Fruit fly (Drosophila melanogaster) whole organism, prepupa: ENCODE data around the gene sens-2.

Experiments
- CG10631 ChIP-seq: fragments of 200-800 bp; sonication (Bioruptor generic); optimal IDR thresholded peaks from 2 replicates; lab custom pipeline; 2016; ENCODE audit warnings: missing biosample characterization, missing genetic modification characterization
- CG10669 ChIP-seq: fragments of 200-800 bp; sonication (Bioruptor generic); optimal IDR thresholded peaks from 3 replicates; lab custom pipeline; 2018; ENCODE audit warnings: missing biosample characterization, mild to moderate bottlenecking, missing genetic modification characterization, moderate library complexity
- CG11294 ChIP-seq: fragments of 200-800 bp; sonication (Bioruptor generic); IDR thresholded peaks from 2 replicates; pipeline ENCODE4 v1.3.6; 2022; ENCODE audit warnings: missing biosample characterization, missing genetic modification characterization
- CG11762 ChIP-seq: fragments of 200-800 bp; sonication (Bioruptor generic); optimal IDR thresholded peaks from 3 replicates; lab custom pipeline; 2016; ENCODE audit warnings: missing biosample characterization, missing genetic modification characterization; ENCODE audit not compliant: insufficient read depth
- CG11902 ChIP-seq: fragments of 200-800 bp; sonication (Bioruptor generic); optimal IDR thresholded peaks from 3 replicates; lab custom pipeline; 2016; ENCODE audit warnings: missing biosample characterization, missing genetic modification characterization
- CG15336 ChIP-seq: fragments of 200-800 bp; sonication (Bioruptor generic); IDR thresholded peaks from 2 replicates; pipeline ENCODE4 v1.3.6; 2022; ENCODE audit warnings: missing biosample characterization, missing genetic modification characterization
- CG16779 ChIP-seq: fragments of 200-800 bp; sonication (Bioruptor generic); optimal IDR thresholded peaks from 3 replicates; lab custom pipeline; 2017; ENCODE audit warnings: missing biosample characterization, mild to moderate bottlenecking, missing genetic modification characterization
- CG3032 ChIP-seq: fragments of 200-800 bp; optimal IDR thresholded peaks from 2 replicates; lab custom pipeline; 2019; ENCODE audit warnings: missing biosample characterization, mild to moderate bottlenecking, missing genetic modification characterization, moderate library complexity
- CG31627 ChIP-seq: fragments of 200-800 bp; sonication (Bioruptor generic); optimal IDR thresholded peaks from 3 replicates; lab custom pipeline; 2016; ENCODE audit warnings: missing biosample characterization, missing genetic modification characterization
- CG34406 ChIP-seq: fragments of 200-800 bp; sonication (Bioruptor generic); optimal IDR thresholded peaks from 3 replicates; lab custom pipeline; 2016; ENCODE audit warnings: missing biosample characterization, missing genetic modification characterization
- CG3919 ChIP-seq: fragments of 200-800 bp; sonication (Bioruptor generic); optimal IDR thresholded peaks from 3 replicates; lab custom pipeline; 2016; ENCODE audit warnings: missing biosample characterization, missing genetic modification characterization
- CG4318 ChIP-seq: fragments of 200-800 bp; sonication (Bioruptor generic); optimal IDR thresholded peaks from 3 replicates; lab custom pipeline; 2017; ENCODE audit warnings: missing biosample characterization, mild to moderate bottlenecking, missing genetic modification characterization
- CG6163 ChIP-seq: fragments of 200-800 bp; sonication (Bioruptor generic); IDR thresholded peaks from 3 replicates; pipeline ENCODE4 v1.3.6; 2022; ENCODE audit warnings: missing biosample characterization, missing genetic modification characterization
- CG6276 ChIP-seq: fragments of 200-800 bp; sonication (Bioruptor generic); optimal IDR thresholded peaks from 2 replicates; lab custom pipeline; 2017; ENCODE audit warnings: missing biosample characterization, mild to moderate bottlenecking, missing genetic modification characterization
- CG6792 ChIP-seq: fragments of 200-800 bp; sonication (Bioruptor generic); optimal IDR thresholded peaks from 3 replicates; lab custom pipeline; 2016; ENCODE audit warnings: missing biosample characterization, missing genetic modification characterization
- CG6808 ChIP-seq: fragments of 200-800 bp; sonication (Bioruptor generic); optimal IDR thresholded peaks from 3 replicates; lab custom pipeline; 2017; ENCODE audit warnings: missing biosample characterization, missing genetic modification characterization, mild to moderate bottlenecking, moderate library complexity, missing genetic modification reagents
- CG6854 ChIP-seq: fragments of 200-800 bp; sonication (Bioruptor generic); optimal IDR thresholded peaks from 2 replicates; lab custom pipeline; 2017; ENCODE audit warnings: missing biosample characterization, mild to moderate bottlenecking, missing genetic modification characterization
- CG7368 ChIP-seq: fragments of 200-800 bp; sonication (Bioruptor generic); optimal IDR thresholded peaks from 3 replicates; lab custom pipeline; 2016; ENCODE audit warnings: missing biosample characterization, missing genetic modification characterization
- CG8119 ChIP-seq: fragments of 200-800 bp; sonication (Bioruptor generic); IDR thresholded peaks from 3 replicates; pipeline ENCODE4 v1.3.6; 2022; ENCODE audit warnings: missing biosample characterization, missing genetic modification characterization
- CG8319 ChIP-seq: fragments of 200-800 bp; sonication (Bioruptor generic); optimal IDR thresholded peaks from 3 replicates; lab custom pipeline; 2016; ENCODE audit warnings: missing biosample characterization, missing genetic modification characterization
- CG8632 ChIP-seq: fragments of 200-800 bp; sonication (Bioruptor generic); optimal IDR thresholded peaks from 3 replicates; lab custom pipeline; 2016; ENCODE audit warnings: missing biosample characterization, missing genetic modification characterization
- Eip75B ChIP-seq: fragments of 200-800 bp; sonication (Bioruptor generic); optimal IDR thresholded peaks from 3 replicates; lab custom pipeline; 2016; ENCODE audit warnings: missing biosample characterization, missing genetic modification characterization
- Eip78C ChIP-seq: fragments of 200-800 bp; sonication (Bioruptor generic); peaks from one replicate; lab custom pipeline; 2016; ENCODE audit warnings: missing biosample characterization, missing genetic modification characterization
- Eip93F ChIP-seq: fragments of 200-800 bp; sonication (Bioruptor generic); optimal IDR thresholded peaks from 2 replicates; lab custom pipeline; 2016; ENCODE audit warnings: missing biosample characterization, mild to moderate bottlenecking, missing genetic modification characterization
- Ets21C ChIP-seq: fragments of 200-800 bp; sonication (Bioruptor generic); optimal IDR thresholded peaks from 3 replicates; lab custom pipeline; 2016; ENCODE audit warnings: missing biosample characterization, missing genetic modification characterization
- Ets96B ChIP-seq: fragments of 200-800 bp; optimal IDR thresholded peaks from 2 replicates; lab custom pipeline; 2019; ENCODE audit warnings: missing biosample characterization, mild to moderate bottlenecking, missing genetic modification characterization, moderate library complexity
- Gug ChIP-seq: fragments of 200-800 bp; sonication (Bioruptor generic); IDR thresholded peaks from 2 replicates; pipeline ENCODE4 v1.3.6; 2022; ENCODE audit warnings: missing biosample characterization, missing genetic modification characterization
- Hr39 ChIP-seq: fragments of 200-800 bp; sonication (Bioruptor generic); optimal IDR thresholded peaks from 2 replicates; lab custom pipeline; 2016; ENCODE audit warnings: missing biosample characterization, missing genetic modification characterization
- Lpt ChIP-seq: fragments of 200-800 bp; sonication (Bioruptor generic); optimal IDR thresholded peaks from 3 replicates; lab custom pipeline; 2016; ENCODE audit warnings: missing biosample characterization, missing genetic modification characterization
- Met ChIP-seq: fragments of 200-800 bp; sonication (Bioruptor generic); optimal IDR thresholded peaks from 3 replicates; lab custom pipeline; 2016; ENCODE audit warnings: missing biosample characterization, missing genetic modification characterization
- OdsH ChIP-seq: fragments of 200-800 bp; sonication (Bioruptor generic); optimal IDR thresholded peaks from 3 replicates; lab custom pipeline; 2016; ENCODE audit warnings: missing biosample characterization, missing genetic modification characterization
- Smox ChIP-seq: fragments of 200-800 bp; sonication (Bioruptor generic); optimal IDR thresholded peaks from 3 replicates; lab custom pipeline; 2016; ENCODE audit warnings: missing biosample characterization, missing genetic modification characterization
- Sox14 ChIP-seq: fragments of 200-800 bp; sonication (Bioruptor generic); optimal IDR thresholded peaks from 3 replicates; lab custom pipeline; 2016; ENCODE audit warnings: missing biosample characterization, missing genetic modification characterization
- Sox15 ChIP-seq: fragments of 200-800 bp; sonication (Bioruptor generic); optimal IDR thresholded peaks from 3 replicates; lab custom pipeline; 2016; ENCODE audit warnings: missing biosample characterization, missing genetic modification characterization
- cyc ChIP-seq: fragments of 200-800 bp; sonication (Bioruptor generic); optimal IDR thresholded peaks from 3 replicates; lab custom pipeline; 2016; ENCODE audit warnings: missing biosample characterization, missing genetic modification characterization
- dac ChIP-seq: fragments of 200-800 bp; sonication (Bioruptor generic); optimal IDR thresholded peaks from 2 replicates; lab custom pipeline; 2017; ENCODE audit warnings: missing biosample characterization, mild to moderate bottlenecking, missing genetic modification characterization
- dsx ChIP-seq: fragments of 200-800 bp; optimal IDR thresholded peaks from 3 replicates; lab custom pipeline; 2019; ENCODE audit warnings: missing biosample characterization, mild to moderate bottlenecking, missing genetic modification characterization, moderate library complexity; ENCODE audit not compliant: poor library complexity, severe bottlenecking
- eg ChIP-seq: fragments of 200-800 bp; sonication (Bioruptor generic); IDR thresholded peaks from 3 replicates; pipeline ENCODE4 v1.3.6; 2022; ENCODE audit warnings: missing biosample characterization, missing genetic modification characterization
- esn ChIP-seq: fragments of 200-800 bp; sonication (Bioruptor generic); optimal IDR thresholded peaks from 2 replicates; lab custom pipeline; 2016; ENCODE audit warnings: missing biosample characterization, mild to moderate bottlenecking, missing genetic modification characterization, moderate library complexity
- fkh ChIP-seq: fragments of 200-800 bp; sonication (Bioruptor generic); optimal IDR thresholded peaks from 3 replicates; lab custom pipeline; 2017; ENCODE audit warnings: missing biosample characterization, mild to moderate bottlenecking, missing genetic modification characterization, moderate library complexity
- lz ChIP-seq: fragments of 200-800 bp; sonication (Bioruptor generic); optimal IDR thresholded peaks from 3 replicates; lab custom pipeline; 2016; ENCODE audit warnings: missing biosample characterization, missing genetic modification characterization
- net ChIP-seq: fragments of 200-800 bp; sonication (Bioruptor generic); optimal IDR thresholded peaks from 3 replicates; lab custom pipeline; 2016; ENCODE audit warnings: missing biosample characterization, missing genetic modification characterization
- pdm3 ChIP-seq: fragments of 200-800 bp; sonication (Bioruptor generic); optimal IDR thresholded peaks from 3 replicates; lab custom pipeline; 2016; ENCODE audit warnings: missing biosample characterization, missing genetic modification characterization
- ss ChIP-seq, 2 experiments: fragments of 200-800 bp; sonication (Bioruptor generic); optimal IDR thresholded peaks; 2 replicates in 1 of 2; 3 replicates in 1 of 2; lab custom pipeline; 2017 to 2018; ENCODE audit warnings: mild to moderate bottlenecking in 2 of 2, missing biosample characterization in 2 of 2, missing genetic modification characterization in 2 of 2, moderate library complexity in 1 of 2
- svp ChIP-seq: fragments of 200-800 bp; sonication (Bioruptor generic); peaks from one replicate; lab custom pipeline; 2016; ENCODE audit warnings: missing biosample characterization, missing genetic modification characterization
- topi ChIP-seq: fragments of 200-800 bp; sonication (Bioruptor generic); optimal IDR thresholded peaks from 3 replicates; lab custom pipeline; 2016; ENCODE audit warnings: missing biosample characterization, missing genetic modification characterization
- vri ChIP-seq: fragments of 200-800 bp; sonication (Bioruptor generic); optimal IDR thresholded peaks from 3 replicates; lab custom pipeline; 2016; ENCODE audit warnings: missing biosample characterization, mild to moderate bottlenecking, missing genetic modification characterization

The sens-2 gene

dm6 chr2L:6787973-6788368 lies 33.8 kb upstream of the sens-2 start (continued):
- peak; percentile 51 for TF ChIP-seq CG3032 (tag; lab: Kevin White, UChicago)
- no peak for TF ChIP-seq net (GFP tag; lab: Kevin White, UChicago)

dm6 chr2L:6789358-6789757 lies 32.4 kb upstream of the sens-2 start:
- TF ChIP-seq Gug (GFP tag; lab: Robert Waterston, UW) (no peak), CG6854 (GFP tag; lab: Kevin White, UChicago) (no peak), Eip93F (GFP tag; lab: Kevin White, UChicago) (peak; percentile 86), Hr39 (GFP tag; lab: Kevin White, UChicago) (no peak), Eip75B (GFP tag; lab: Kevin White, UChicago) (peak; percentile 42), svp (GFP tag; lab: Kevin White, UChicago) (peak; percentile 79), CG6808 (peak; percentile 11), Eip78C (GFP tag; lab: Kevin White, UChicago) (peak; percentile 56), CG34406 (GFP tag; lab: Kevin White, UChicago) (no peak), fkh (peak; percentile 80), Ets21C (GFP tag; lab: Kevin White, UChicago) (no peak), vri (GFP tag; lab: Kevin White, UChicago) (peak; percentile 89)

dm6 chr2L:6791845-6792443 lies 29.8 kb upstream of the sens-2 start:
- TF ChIP-seq svp (GFP tag; lab: Kevin White, UChicago) (peak; percentile 28), cyc (GFP tag; lab: Kevin White, UChicago) (no peak), CG11294 (GFP tag; lab: Robert Waterston, UW) (no peak), Gug (GFP tag; lab: Robert Waterston, UW) (no peak), CG34406 (GFP tag; lab: Kevin White, UChicago) (no peak), topi (GFP tag; lab: Kevin White, UChicago) (no peak), dsx (GFP tag; lab: Kevin White, UChicago) (peak; percentile 25), CG6276 (GFP tag; lab: Kevin White, UChicago) (no peak), CG8319 (no peak), CG6163 (GFP tag; lab: Robert Waterston, UW) (0 out of 3 replicates have a peak, but pooled peaks have one; percentile 14), esn (GFP tag; lab: Kevin White, UChicago) (no peak), ss (GFP tag; optimal IDR thresholded peaks at IDR 0.05; lab: Kevin White, UChicago) (no peak), CG10669 (GFP tag; lab: Kevin White, UChicago) (no peak), Lpt (GFP tag; lab: Kevin White, UChicago) (no peak), CG16779 (tag; lab: Kevin White, UChicago) (no peak), CG4318 (no peak), vri (GFP tag; lab: Kevin White, UChicago) (no peak), Eip93F (GFP tag; lab: Kevin White, UChicago) (no peak), fkh (peak; percentile 55), CG10631 (no peak), CG31627 (GFP tag; lab: Kevin White, UChicago) (no peak), Ets96B (tag; lab: Kevin White, UChicago) (no peak), CG3919 (GFP tag; lab: Kevin White, UChicago) (no peak), Sox15 (no peak), dac (no peak), CG6792 (GFP tag; lab: Kevin White, UChicago) (no peak), CG8632 (GFP tag; lab: Kevin White, UChicago) (no peak), Sox14 (no peak), CG6854 (GFP tag; lab: Kevin White, UChicago) (no peak), CG8119 (GFP tag; lab: Robert Waterston, UW) (no peak), CG15336 (GFP tag; lab: Robert Waterston, UW) (no peak), Met (no peak), net (GFP tag; lab: Kevin White, UChicago) (no peak), Eip78C (GFP tag; lab: Kevin White, UChicago) (peak; percentile 5), Hr39 (GFP tag; lab: Kevin White, UChicago) (no peak), OdsH (GFP tag; lab: Kevin White, UChicago) (no peak), lz (no peak), CG11762 (GFP tag; lab: Kevin White, UChicago) (no peak), Smox (GFP tag; lab: Kevin White, UChicago) (no peak), eg (GFP tag; lab: Robert Waterston, UW) (peak; percentile 17; the same call in 1 of the 3 replicates), CG7368 (GFP tag; lab: Kevin White, UChicago) (no peak), CG11902 (no peak), pdm3 (GFP tag; lab: Kevin White, UChicago) (no peak)
